Worm (Caenorhabditis elegans) whole organism, L4/young adult: ENCODE data around the gene C01G6.4.

Source experiments
- W03F9.2 ChIP-seq: fragments of 150-350 bp; optimal IDR thresholded peaks from 2 replicates; lab custom pipeline; 2014; ENCODE audit warnings: missing biosample characterization, missing genetic modification characterization
- dao-5 ChIP-seq: sonication (generic microtip); optimal IDR thresholded peaks from 2 replicates; lab custom pipeline; 2016; ENCODE audit warnings: missing genotype, missing genetic modification characterization, moderate library complexity, missing compliant biosample characterization
- him-1 ChIP-seq: sonication (generic microtip); optimal IDR thresholded peaks from 2 replicates; lab custom pipeline; 2016; ENCODE audit warnings: missing genotype, missing genetic modification reagents, missing genetic modification characterization, missing compliant biosample characterization

The C01G6.4 gene

DNA sequence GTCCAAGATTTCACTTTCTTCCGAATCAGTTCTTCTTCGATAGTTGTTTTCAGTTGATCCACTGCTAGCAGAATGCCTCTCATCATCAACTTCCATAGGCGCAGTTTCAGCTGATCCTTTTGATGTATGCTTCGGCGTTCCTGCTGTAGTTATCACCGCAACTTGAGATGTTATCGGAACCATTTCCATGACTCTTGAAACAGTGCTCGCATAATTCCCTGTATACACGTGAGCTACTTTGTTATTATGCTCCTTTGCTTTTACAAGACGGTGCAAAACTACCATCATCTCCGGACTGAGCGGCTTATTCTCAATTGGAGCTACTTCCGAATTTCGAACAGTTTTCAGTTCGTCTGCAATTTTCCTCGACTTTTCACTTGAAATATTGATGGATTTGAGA lies 4.3 kb upstream of the C01G6.4 start:
- TF ChIP-seq W03F9.2 (tag; lab: Kevin White, UChicago) (no peak), dao-5 (tag; lab: Kevin White, UChicago) (no peak), him-1 (tag; lab: Kevin White, UChicago) (no peak)

DNA sequence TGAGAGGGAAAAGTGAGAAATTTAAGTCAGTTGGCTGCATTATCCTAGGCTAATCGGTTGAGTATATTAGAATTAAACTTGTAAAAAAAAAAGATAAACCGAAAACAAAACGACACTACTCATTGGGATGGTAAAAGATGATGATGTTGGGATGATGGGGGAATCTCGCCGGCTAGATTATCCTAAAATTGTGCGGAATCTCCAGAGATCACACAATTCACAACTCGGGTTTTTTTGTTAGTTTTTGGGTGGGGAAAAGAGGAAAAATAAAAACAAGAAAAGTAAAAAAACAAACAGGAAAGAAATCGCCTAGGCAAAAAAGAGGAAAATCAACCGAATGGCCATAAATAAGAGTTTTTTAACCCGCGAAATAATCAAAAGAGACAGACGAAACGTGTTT lies 2.3 kb upstream of the C01G6.4 start:
- no peak for TF ChIP-seq dao-5 (tag; lab: Kevin White, UChicago)
- no peak for TF ChIP-seq W03F9.2 (tag; lab: Kevin White, UChicago)
- TF ChIP-seq him-1 (tag; lab: Kevin White, UChicago) = no peak

DNA sequence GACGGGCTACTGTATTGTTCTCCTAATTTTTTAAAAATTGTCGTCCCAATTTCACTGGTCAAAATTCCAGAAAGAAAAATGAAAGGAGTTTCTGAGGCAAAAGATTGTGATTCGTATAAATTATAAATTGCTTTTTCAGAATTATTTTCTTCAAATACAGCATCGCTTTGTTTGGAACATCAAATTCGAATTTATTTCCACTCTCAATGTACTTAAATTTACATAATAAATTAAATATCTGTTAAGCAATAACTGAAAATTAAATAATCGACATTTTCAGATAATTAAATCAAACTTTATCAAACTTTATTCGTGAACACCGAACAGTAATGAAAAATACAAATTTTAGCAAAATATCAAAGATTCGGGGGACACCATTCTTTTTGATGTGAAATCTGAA lies 1.9 kb upstream of the C01G6.4 start:
- no peak for TF ChIP-seq dao-5 (tag; lab: Kevin White, UChicago)
- no peak for TF ChIP-seq W03F9.2 (tag; lab: Kevin White, UChicago)
- no peak for TF ChIP-seq him-1 (tag; lab: Kevin White, UChicago)

DNA sequence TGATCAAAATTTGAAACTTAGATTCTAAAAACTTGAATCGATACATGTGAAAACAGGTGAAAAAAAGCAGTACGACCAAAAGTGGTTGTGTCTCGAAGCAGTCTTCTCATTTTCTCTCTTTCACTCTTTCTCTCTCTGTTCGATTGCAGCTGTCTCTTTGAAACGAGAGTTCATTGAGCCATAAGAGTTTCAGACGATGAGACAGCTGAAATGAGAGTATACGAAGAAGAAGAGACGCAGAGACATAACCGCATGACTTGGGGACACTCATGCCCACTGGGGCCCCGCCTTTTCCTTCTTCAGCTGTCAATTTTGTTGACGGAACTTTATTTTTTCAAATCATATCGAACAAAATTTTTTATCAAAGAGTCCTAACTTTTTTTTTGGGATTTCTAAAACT lies 1.1 kb upstream of the C01G6.4 start:
- TF ChIP-seq W03F9.2 (tag; lab: Kevin White, UChicago) (peak; percentile 85), dao-5 (tag; lab: Kevin White, UChicago) (no peak), him-1 (tag; lab: Kevin White, UChicago) (peak; percentile 53)

DNA sequence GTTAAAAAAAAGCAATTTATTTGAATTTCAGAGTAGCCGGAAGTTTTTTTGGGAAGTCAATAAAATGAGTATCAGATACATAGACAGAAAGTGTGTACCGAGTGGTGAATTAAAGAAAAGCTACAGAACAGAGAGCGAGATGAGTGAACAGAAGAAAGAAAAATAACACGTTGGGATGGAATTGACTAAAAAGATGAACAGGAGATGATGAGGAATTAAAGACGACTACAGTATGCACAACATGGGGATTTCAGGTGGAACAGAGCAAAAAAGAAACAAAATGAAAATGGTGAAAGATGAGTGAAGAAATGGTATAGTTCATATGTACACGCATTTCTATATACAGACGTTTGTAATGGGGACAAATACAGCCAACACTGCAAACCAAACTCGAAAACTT lies 1.6 kb downstream of the C01G6.4 start:
- no peak for TF ChIP-seq him-1 (tag; lab: Kevin White, UChicago)
- no peak for TF ChIP-seq dao-5 (tag; lab: Kevin White, UChicago)
- no peak for TF ChIP-seq W03F9.2 (tag; lab: Kevin White, UChicago)

DNA sequence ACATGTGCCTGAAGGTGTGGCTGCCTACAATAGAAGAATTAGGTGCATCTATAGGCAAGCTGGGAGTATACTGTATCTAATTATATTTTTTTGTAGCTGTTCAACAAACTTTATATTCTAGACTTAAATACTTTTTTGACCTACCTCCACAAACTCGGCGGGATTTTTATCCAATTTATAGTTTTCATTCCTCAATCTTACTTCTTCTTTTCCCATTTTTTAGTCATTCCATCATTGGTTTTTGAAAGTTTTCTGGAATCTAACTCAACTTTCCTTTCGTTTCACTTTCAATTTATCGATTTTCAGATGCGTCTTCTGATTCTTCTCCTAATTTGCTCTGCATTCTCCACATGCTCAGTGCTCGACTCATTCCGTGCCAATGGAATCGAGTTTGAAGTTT lies 3.3 kb downstream of the C01G6.4 start, which contains the start of gene C01G6.3:
TSS of gene C01G6.3 (plus strand) at position 301 of the 400 bp plus-strand sequence.
- TF ChIP-seq dao-5 (tag; lab: Kevin White, UChicago) (no peak), W03F9.2 (tag; lab: Kevin White, UChicago) (no peak), him-1 (tag; lab: Kevin White, UChicago) (no peak)

DNA sequence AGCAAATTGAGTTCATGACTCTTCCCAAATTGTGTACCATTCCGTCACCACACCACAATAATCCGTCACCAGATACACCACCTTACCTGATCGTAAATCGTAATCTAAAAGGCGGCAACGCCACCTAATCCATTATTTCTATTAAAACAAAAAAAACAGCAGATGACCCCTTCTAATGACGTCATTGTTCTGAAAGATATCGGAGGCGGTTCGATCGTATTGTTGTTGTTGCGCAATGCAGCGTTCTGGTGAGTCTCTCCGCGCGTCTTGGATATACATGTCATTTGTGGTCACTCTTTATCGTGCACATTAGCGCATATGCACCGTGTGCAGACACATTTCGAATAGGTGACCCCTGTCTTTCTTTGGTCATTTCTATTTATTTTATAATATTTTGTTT lies 3.9 kb downstream of the C01G6.4 start:
- TF ChIP-seq him-1 (tag; lab: Kevin White, UChicago) = no peak
- no peak for TF ChIP-seq W03F9.2 (tag; lab: Kevin White, UChicago)
- no peak for TF ChIP-seq dao-5 (tag; lab: Kevin White, UChicago)

DNA sequence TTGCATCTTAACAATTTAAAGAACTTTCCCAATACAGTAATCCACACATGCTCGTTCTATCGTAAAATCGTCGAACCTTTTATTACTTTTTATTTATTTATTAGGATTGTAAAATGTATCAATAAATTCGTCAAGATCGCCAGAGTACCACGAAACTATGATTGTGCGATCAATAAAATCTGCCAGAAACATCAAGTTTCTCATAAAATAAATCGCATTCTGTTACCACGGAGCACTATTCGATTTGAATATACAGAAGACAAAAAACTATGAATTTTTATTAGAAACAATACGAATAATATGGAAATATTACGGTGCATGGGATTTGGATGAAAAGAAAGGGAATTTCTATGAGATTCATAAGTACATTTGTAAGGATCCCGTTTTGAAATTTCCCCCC lies 6.1 kb downstream of the C01G6.4 start, which contains the start of gene C01G6.2:
TSS of gene C01G6.2 (plus strand) at position 301 of the 400 bp plus-strand sequence.
- TF ChIP-seq dao-5 (tag; lab: Kevin White, UChicago) (no peak), W03F9.2 (tag; lab: Kevin White, UChicago) (no peak), him-1 (tag; lab: Kevin White, UChicago) (no peak)

DNA sequence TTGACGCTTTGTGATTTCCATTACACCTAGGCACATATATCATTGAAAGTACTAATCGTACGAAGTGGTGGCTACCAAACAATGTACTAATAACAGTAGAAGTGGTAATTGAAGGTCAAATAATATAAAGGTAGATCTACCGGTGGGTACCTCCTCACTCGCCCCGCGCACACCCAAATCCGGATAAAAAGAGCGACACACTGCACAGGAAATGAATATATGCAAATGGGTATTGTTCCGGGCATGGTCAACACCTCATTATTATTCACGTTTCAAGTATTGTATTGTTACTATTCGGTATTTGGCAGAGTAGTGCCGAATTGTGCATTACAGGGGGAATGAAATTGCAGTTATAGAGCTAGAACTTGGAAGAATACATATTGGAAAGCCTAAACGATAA lies 6.6 kb downstream of the C01G6.4 start:
- TF ChIP-seq him-1 (tag; lab: Kevin White, UChicago) (no peak), W03F9.2 (tag; lab: Kevin White, UChicago) (no peak), dao-5 (tag; lab: Kevin White, UChicago) (no peak)

DNA sequence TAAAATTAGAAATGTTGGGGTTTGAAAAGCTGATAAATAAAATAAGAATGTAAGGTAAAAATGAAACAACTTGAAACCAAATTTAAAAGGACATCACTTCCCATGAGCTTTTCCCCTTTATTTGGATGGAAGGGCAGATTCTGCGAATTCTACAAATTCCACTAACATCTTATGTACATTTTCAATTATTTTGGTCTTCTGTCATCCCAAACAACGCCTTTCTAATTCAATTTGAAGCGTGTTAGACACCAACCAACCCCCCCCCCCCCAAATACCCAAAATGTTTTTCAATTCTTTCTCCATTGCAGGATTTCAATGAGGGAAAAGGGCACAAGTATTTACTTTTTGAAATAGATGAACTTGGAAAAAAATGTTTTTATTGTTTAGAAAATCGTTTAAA lies 7.1 kb downstream of the C01G6.4 start:
- TF ChIP-seq dao-5 (tag; lab: Kevin White, UChicago) (no peak), W03F9.2 (tag; lab: Kevin White, UChicago) (no peak), him-1 (tag; lab: Kevin White, UChicago) (no peak)

DNA sequence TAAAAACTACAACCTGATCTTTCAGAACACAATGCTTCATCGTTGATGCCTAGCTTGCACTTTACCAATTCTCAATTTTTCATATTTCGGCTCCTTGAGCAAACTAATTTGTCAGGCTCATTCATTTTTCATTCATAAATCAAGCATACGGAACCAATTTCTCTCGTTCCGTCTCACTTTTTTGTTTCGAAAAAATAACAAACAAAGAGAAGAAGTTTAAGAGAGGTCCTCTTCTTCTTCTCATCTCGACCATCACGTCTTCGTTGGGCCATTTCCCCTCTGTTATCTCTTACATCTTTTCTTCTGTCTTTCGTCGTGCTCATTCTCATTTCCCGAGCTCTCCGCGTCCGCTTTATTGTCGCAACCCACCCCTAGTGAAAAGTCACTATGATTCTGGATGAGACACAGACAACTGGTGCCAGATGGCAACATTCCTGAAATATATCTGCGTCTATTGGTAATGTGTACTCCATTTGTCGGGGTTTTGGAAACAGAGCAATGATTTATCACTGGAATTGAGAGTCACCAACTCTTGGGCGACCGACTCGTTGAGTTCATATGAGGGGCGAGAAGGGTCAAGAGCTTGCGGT lies 8.1 kb downstream of the C01G6.4 start:
- no peak for TF ChIP-seq him-1 (tag; lab: Kevin White, UChicago)
- TF ChIP-seq W03F9.2 (tag; lab: Kevin White, UChicago) = no peak
- TF ChIP-seq dao-5 (tag; lab: Kevin White, UChicago) = no peak

DNA sequence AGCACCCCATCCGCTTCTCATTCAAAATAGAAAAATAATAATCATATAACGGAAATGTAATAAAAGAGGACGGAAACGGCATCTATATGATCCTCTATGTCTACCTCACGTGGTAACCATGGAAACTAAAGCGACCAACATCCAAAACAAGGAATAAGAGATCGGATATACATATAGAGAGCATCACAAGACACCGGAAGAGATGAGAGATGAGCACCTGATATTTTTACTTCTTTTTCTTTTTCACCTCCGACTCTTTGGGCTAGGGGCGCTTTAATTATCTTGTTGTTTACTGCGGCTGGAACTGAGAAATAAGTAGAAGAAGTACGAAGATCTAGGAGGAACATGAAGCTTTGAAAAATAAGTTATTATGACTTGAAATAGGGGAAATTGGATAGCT lies 9.1 kb downstream of the C01G6.4 start:
- TF ChIP-seq him-1 (tag; lab: Kevin White, UChicago) = no peak
- TF ChIP-seq W03F9.2 (tag; lab: Kevin White, UChicago) = no peak
- TF ChIP-seq dao-5 (tag; lab: Kevin White, UChicago) = no peak

DNA sequence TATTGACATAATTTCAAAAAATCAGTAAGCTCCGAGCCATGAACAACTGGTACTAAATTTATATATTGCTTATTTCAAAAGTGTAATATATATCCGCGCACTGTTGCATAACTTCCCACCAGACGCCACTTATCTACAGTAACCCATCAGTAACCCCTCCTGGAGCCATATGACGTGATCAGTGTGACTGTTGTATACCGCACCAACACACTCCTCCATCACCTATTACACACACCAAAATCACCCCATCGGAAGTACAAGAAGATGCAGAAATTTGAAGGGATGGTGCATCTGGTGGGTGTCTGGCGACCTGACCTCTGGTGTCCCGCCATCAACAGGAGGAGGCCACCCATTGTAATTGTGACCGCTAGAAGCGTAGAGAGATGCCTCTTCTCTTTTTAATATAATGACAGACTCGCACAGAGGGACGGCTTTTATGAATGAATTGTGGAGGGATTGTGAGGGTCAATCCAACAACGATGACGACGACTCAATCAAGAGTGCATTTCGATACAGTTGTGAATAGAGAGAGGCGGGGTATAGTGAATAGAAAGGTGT lies 9.9 kb downstream of the C01G6.4 start:
- TF ChIP-seq W03F9.2 (tag; lab: Kevin White, UChicago) = no peak
- TF ChIP-seq him-1 (tag; lab: Kevin White, UChicago) = no peak

DNA sequence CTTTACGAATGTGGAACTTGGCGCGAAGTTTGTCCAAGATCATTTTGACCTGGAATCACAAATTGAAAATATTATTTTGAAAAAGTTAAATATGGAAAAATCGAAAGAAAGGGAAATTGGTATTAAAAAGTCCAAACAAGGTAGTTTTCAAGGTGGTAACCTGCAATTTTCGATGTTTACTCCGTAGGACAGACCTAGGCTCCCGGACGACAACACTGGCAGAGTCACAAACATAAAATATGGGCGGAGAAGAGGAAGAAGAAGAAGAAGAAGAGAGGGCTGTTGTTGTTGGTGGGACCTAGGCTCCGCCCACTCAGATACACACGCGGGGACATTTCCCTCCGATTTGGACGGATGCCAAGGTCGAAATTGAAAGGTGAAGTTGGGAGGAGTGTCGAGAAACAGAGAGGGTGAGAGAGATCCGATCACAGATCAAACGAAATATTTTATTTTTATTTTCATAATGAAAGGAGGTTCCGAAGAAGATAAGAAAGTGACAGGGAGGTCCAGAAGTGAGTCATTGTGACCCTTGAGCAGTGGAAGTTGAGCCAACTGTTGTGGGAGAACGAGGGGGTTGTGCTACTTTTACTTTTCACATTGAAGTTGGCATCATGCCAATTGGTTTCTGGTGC lies 10.8 kb downstream of the C01G6.4 start, which contains the start of gene aqp-2:
TSS of gene aqp-2 (minus strand) at position 51 of the 632 bp plus-strand sequence.
- no peak for TF ChIP-seq W03F9.2 (tag; lab: Kevin White, UChicago)
- TF ChIP-seq dao-5 (tag; lab: Kevin White, UChicago) = no peak
- no peak for TF ChIP-seq him-1 (tag; lab: Kevin White, UChicago)
